Worm (Caenorhabditis elegans) whole organism, early embryonic: Measurements from ENCODE around the gene pup-2.

Experiments used
- B0310.2 ChIP-seq: sonication (generic microtip); optimal IDR thresholded peaks from 2 replicates; lab custom pipeline; 2016; ENCODE audit warnings: mild to moderate bottlenecking, missing genetic modification characterization, missing compliant biosample characterization
- F13C5.2 ChIP-seq: sonication (generic microtip); optimal IDR thresholded peaks from 2 replicates; lab custom pipeline; 2017; ENCODE audit warnings: mild to moderate bottlenecking, missing genetic modification characterization, inconsistent platforms, missing compliant biosample characterization
- aly-1 ChIP-seq: sonication (generic microtip); optimal IDR thresholded peaks from 2 replicates; lab custom pipeline; 2016; ENCODE audit warnings: missing genetic modification characterization, missing compliant biosample characterization
- ama-1 ChIP-seq: fragments of 150-350 bp; optimal IDR thresholded peaks from 2 replicates; lab custom pipeline; 2014
- ceh-13 ChIP-seq: fragments of 200-800 bp; sonication (Bioruptor generic); optimal IDR thresholded peaks from 2 replicates; lab custom pipeline; 2018; ENCODE audit warnings: mild to moderate bottlenecking, missing genetic modification characterization, missing compliant biosample characterization
- ceh-36 ChIP-seq: sonication (generic microtip); optimal IDR thresholded peaks from 2 replicates; lab custom pipeline; 2016; ENCODE audit warnings: missing genetic modification characterization, inconsistent platforms, missing compliant biosample characterization
- ets-7 ChIP-seq: sonication (generic microtip); optimal IDR thresholded peaks from 2 replicates; lab custom pipeline; 2016; ENCODE audit warnings: missing genotype, missing genetic modification characterization, missing compliant biosample characterization
- flt-1 ChIP-seq: fragments of 200-800 bp; sonication (Bioruptor generic); IDR thresholded peaks from 2 replicates; pipeline ENCODE4 v1.3.6; 2022; ENCODE audit warnings: missing genetic modification characterization, missing compliant biosample characterization
- hmbx-1 ChIP-seq: sonication (generic microtip); optimal IDR thresholded peaks from 2 replicates; lab custom pipeline; 2016; ENCODE audit warnings: mild to moderate bottlenecking, missing genetic modification characterization, missing compliant biosample characterization
- hmg-4 ChIP-seq: fragments of 200-800 bp; sonication (Bioruptor generic); optimal IDR thresholded peaks from 2 replicates; lab custom pipeline; 2018; ENCODE audit warnings: mild to moderate bottlenecking, missing genetic modification characterization, missing compliant biosample characterization
- hnd-1 ChIP-seq: sonication (generic microtip); optimal IDR thresholded peaks from 2 replicates; lab custom pipeline; 2016; ENCODE audit warnings: missing genetic modification characterization, missing compliant biosample characterization
- pes-1 ChIP-seq: fragments of 200-800 bp; sonication (Bioruptor generic); IDR thresholded peaks from 2 replicates; pipeline ENCODE4 v1.3.6; 2022; ENCODE audit warnings: missing genetic modification reagents, missing genetic modification characterization, missing compliant biosample characterization
- scrt-1 ChIP-seq: fragments of 200-800 bp; sonication (Bioruptor generic); IDR thresholded peaks from 2 replicates; pipeline ENCODE4 v1.3.6; 2022; ENCODE audit warnings: missing genetic modification characterization, missing compliant biosample characterization
- sea-1 ChIP-seq: fragments of 200-800 bp; sonication (Bioruptor generic); conservative IDR thresholded peaks from 2 replicates; pipeline ENCODE4 v1.3.6; 2022; ENCODE audit warnings: missing genetic modification characterization, missing compliant biosample characterization
- tbx-11 ChIP-seq: fragments of 200-800 bp; sonication (Bioruptor generic); IDR thresholded peaks from 2 replicates; pipeline ENCODE4 v1.3.6; 2022; ENCODE audit warnings: missing genetic modification characterization, missing compliant biosample characterization
- tbx-37 ChIP-seq: fragments of 200-800 bp; sonication (Bioruptor generic); conservative IDR thresholded peaks from 2 replicates; pipeline ENCODE4 v1.3.6; 2022; ENCODE audit warnings: missing genetic modification reagents, missing genetic modification characterization, missing compliant biosample characterization
- tra-4 ChIP-seq: sonication (generic microtip); optimal IDR thresholded peaks from 2 replicates; lab custom pipeline; 2017; ENCODE audit warnings: missing genetic modification characterization, missing compliant biosample characterization

Gene pup-2

ce11 chrIII:5224908-5225307 is 39.2 kb downstream of the pup-2 start:
- TF ChIP-seq ets-7 (no peak), ceh-13 (GFP tag; lab: Kevin White, UChicago) (no peak), F13C5.2 (tag; lab: Kevin White, UChicago) (no peak), scrt-1 (GFP tag; lab: Robert Waterston, UW) (no peak), hmbx-1 (tag; lab: Kevin White, UChicago) (no peak), ceh-36 (tag; lab: Kevin White, UChicago) (no peak), tra-4 (tag; lab: Kevin White, UChicago) (no peak), ama-1 (lab: Kevin White, UChicago) (no peak), tbx-37 (GFP tag; lab: Robert Waterston, UW) (no peak), flt-1 (no peak), aly-1 (no peak), B0310.2 (tag; lab: Kevin White, UChicago) (no peak)

DNA sequence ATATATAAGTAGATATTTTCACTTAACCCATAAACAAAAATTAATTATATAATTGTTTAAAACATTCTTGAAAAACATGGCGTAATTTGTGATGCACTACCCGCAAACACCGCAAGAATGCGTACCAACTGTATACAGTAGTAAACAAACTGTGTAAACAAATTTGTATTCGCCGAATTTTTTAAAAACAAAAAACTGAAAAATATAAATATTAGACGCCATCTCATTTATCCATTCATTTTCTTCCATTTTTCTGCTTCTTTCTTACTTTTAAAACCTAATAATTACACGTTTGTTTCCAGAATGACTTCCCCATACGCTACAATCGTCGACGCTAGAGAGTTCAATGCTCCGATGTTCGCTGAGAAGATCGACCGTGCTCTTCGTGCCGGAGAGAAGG is 39.6 kb downstream of the pup-2 start, which contains the start of gene nex-1:
TSS of gene nex-1 (plus strand) at position 301 of the 400 bp plus-strand sequence.
- TF ChIP-seq scrt-1 (GFP tag; lab: Robert Waterston, UW) (no peak), hnd-1 (tag; lab: Kevin White, UChicago) (no peak), ceh-36 (tag; lab: Kevin White, UChicago) (no peak), F13C5.2 (tag; lab: Kevin White, UChicago) (no peak), flt-1 (no peak), sea-1 (GFP tag; lab: Robert Waterston, UW) (no peak), B0310.2 (tag; lab: Kevin White, UChicago) (no peak), ama-1 (lab: Kevin White, UChicago) (no peak), ceh-13 (GFP tag; lab: Kevin White, UChicago) (no peak), pes-1 (GFP tag; lab: Robert Waterston, UW) (no peak), tra-4 (tag; lab: Kevin White, UChicago) (no peak), aly-1 (no peak)

DNA sequence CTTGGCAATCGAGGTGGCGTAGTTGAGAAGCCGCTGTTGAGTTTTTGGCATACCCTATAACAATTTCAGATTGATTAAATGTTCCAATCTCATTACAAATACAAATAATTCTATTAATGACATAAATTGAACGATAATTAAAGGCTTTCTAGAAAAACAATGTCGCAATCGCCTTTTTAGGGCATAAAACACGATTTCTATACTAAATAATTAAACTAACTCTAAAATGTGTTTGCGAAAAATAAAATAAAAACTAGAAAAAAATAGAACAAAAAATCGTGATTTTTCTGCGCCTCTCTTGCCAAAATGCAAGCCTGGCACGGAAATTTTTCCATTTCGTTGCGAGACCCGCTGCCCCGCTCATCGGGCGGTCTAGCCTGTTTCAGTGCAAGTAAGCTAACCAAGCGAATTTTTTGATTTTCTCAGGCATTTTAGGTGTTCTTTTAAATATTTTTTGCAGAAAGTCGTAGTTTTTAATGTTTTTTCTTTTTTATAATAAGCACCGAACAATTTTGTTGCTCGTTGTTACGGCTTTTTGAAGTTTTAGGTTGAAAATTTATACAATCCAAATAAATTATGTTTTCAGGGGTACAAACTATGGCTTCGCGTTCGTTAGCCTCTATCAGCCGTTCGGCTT is 42.2 kb downstream of the pup-2 start, which contains the start of the genes C34E10.12, C34E10.10 and atp-2:
TSS of gene C34E10.12 (minus strand) at position 51 of the 637 bp plus-strand sequence.
TSS of gene C34E10.10 (minus strand) at position 54 of the 637 bp plus-strand sequence.
TSS of gene atp-2 (plus strand) at position 587 of the 637 bp plus-strand sequence.
- TF ChIP-seq pes-1 (GFP tag; lab: Robert Waterston, UW) (peak; percentile 51; the same call in 1 of the 2 replicates), hmg-4 (peak; percentile 14), tbx-11 (no peak), F13C5.2 (tag; lab: Kevin White, UChicago) (peak; percentile 75)

DNA sequence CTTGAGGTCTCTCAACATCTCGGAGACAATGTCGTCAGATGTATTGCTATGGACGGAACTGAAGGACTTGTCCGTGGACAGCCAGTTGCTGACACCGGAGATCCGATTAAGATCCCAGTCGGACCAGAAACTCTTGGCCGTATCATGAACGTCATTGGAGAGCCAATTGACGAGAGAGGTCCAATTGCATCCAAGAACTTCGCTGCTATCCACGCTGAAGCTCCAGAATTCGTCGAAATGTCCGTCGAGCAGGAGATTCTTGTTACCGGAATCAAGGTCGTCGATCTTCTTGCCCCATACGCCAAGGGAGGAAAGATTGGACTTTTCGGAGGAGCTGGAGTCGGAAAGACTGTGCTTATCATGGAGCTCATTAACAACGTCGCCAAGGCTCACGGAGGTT is 43.1 kb downstream of the pup-2 start:
- TF ChIP-seq hnd-1 (tag; lab: Kevin White, UChicago) (no peak), ets-7 (no peak), ama-1 (lab: Kevin White, UChicago) (no peak), scrt-1 (GFP tag; lab: Robert Waterston, UW) (no peak), tra-4 (tag; lab: Kevin White, UChicago) (no peak), pes-1 (GFP tag; lab: Robert Waterston, UW) (no peak), hmbx-1 (tag; lab: Kevin White, UChicago) (no peak), tbx-11 (no peak), sea-1 (GFP tag; lab: Robert Waterston, UW) (no peak)

ce11 chrIII:5229511-5230250 is 44.0 kb downstream of the pup-2 start:
- TF ChIP-seq tbx-37 (GFP tag; lab: Robert Waterston, UW) (no peak), aly-1 (no peak), tbx-11 (no peak), ets-7 (no peak), flt-1 (no peak), ceh-13 (GFP tag; lab: Kevin White, UChicago) (no peak), tra-4 (tag; lab: Kevin White, UChicago) (no peak), hnd-1 (tag; lab: Kevin White, UChicago) (no peak), ama-1 (lab: Kevin White, UChicago) (no peak), ceh-36 (tag; lab: Kevin White, UChicago) (no peak), B0310.2 (tag; lab: Kevin White, UChicago) (no peak), scrt-1 (GFP tag; lab: Robert Waterston, UW) (no peak), pes-1 (GFP tag; lab: Robert Waterston, UW) (no peak), F13C5.2 (tag; lab: Kevin White, UChicago) (no peak)

ce11 chrIII:5230415-5230814 is 44.7 kb downstream of the pup-2 start, which contains the start of gene prmt-5:
Gene prmt-5, plus strand, starts transcription at chrIII:5230555.
- TF ChIP-seq B0310.2 (tag; lab: Kevin White, UChicago) (no peak), tbx-11 (no peak), flt-1 (no peak), tbx-37 (GFP tag; lab: Robert Waterston, UW) (no peak), pes-1 (GFP tag; lab: Robert Waterston, UW) (no peak), hmg-4 (no peak), F13C5.2 (tag; lab: Kevin White, UChicago) (no peak), aly-1 (no peak), ceh-13 (GFP tag; lab: Kevin White, UChicago) (no peak), scrt-1 (GFP tag; lab: Robert Waterston, UW) (no peak), sea-1 (GFP tag; lab: Robert Waterston, UW) (no peak), ama-1 (lab: Kevin White, UChicago) (no peak)

ce11 chrIII:5233140-5233539 is 47.4 kb downstream of the pup-2 start:
- TF ChIP-seq flt-1 (no peak), scrt-1 (GFP tag; lab: Robert Waterston, UW) (no peak), tbx-37 (GFP tag; lab: Robert Waterston, UW) (no peak), B0310.2 (tag; lab: Kevin White, UChicago) (no peak), hnd-1 (tag; lab: Kevin White, UChicago) (no peak), aly-1 (no peak), ceh-36 (tag; lab: Kevin White, UChicago) (no peak), tbx-11 (no peak), hmbx-1 (tag; lab: Kevin White, UChicago) (no peak), ets-7 (no peak), ceh-13 (GFP tag; lab: Kevin White, UChicago) (no peak), F13C5.2 (tag; lab: Kevin White, UChicago) (no peak), sea-1 (GFP tag; lab: Robert Waterston, UW) (no peak), pes-1 (GFP tag; lab: Robert Waterston, UW) (no peak), ama-1 (lab: Kevin White, UChicago) (no peak), tra-4 (tag; lab: Kevin White, UChicago) (no peak), hmg-4 (no peak)
